Fruit fly (Drosophila melanogaster) whole organism, embryonic: Measurements from ENCODE around the gene CG44303.
A peak's percentile ranks its signal among the peaks of the same experiment; 100 is the strongest.

Source experiments
- ATbp ChIP-seq: fragments of 200-800 bp; sonication (Bioruptor generic); optimal IDR thresholded peaks from 2 replicates; lab custom pipeline; 2017; ENCODE audit warnings: missing biosample characterization, mild to moderate bottlenecking, missing genetic modification characterization, missing genetic modification reagents
- Aef1 ChIP-seq: fragments of 200-800 bp; sonication (Bioruptor generic); IDR thresholded peaks from 3 replicates; pipeline ENCODE4 v1.3.6; 2022; ENCODE audit warnings: missing biosample characterization, missing genetic modification characterization
- Antp ChIP-seq: fragments of 200-800 bp; sonication (Bioruptor generic); optimal IDR thresholded peaks from 3 replicates; lab custom pipeline; 2016; ENCODE audit warnings: missing biosample characterization, missing genetic modification characterization
- CG10462 ChIP-seq: fragments of 200-800 bp; sonication (Bioruptor generic); optimal IDR thresholded peaks from 2 replicates; lab custom pipeline; 2016; ENCODE audit warnings: missing biosample characterization, missing genetic modification characterization
- CG12104 ChIP-seq: fragments of 200-800 bp; sonication (Bioruptor generic); optimal IDR thresholded peaks from 3 replicates; lab custom pipeline; 2016; ENCODE audit warnings: missing biosample characterization, missing genetic modification characterization
- CG12299 ChIP-seq: fragments of 200-800 bp; sonication (Bioruptor generic); optimal IDR thresholded peaks from 2 replicates; lab custom pipeline; 2018; ENCODE audit warnings: missing biosample characterization, mild to moderate bottlenecking, missing genetic modification characterization
- CG13624 ChIP-seq: fragments of 200-800 bp; sonication (Bioruptor generic); optimal IDR thresholded peaks from 2 replicates; lab custom pipeline; 2016; ENCODE audit warnings: missing biosample characterization, missing genetic modification characterization
- CG15601 ChIP-seq: fragments of 200-800 bp; sonication (Bioruptor generic); optimal IDR thresholded peaks from 3 replicates; lab custom pipeline; 2019; ENCODE audit warnings: missing biosample characterization, mild to moderate bottlenecking, missing genetic modification characterization, moderate library complexity
- CG17361 ChIP-seq: fragments of 200-800 bp; sonication (Bioruptor generic); IDR thresholded peaks from 3 replicates; pipeline ENCODE4 v1.3.6; 2022; ENCODE audit warnings: missing biosample characterization, missing genetic modification characterization
- CG17385 ChIP-seq: fragments of 200-800 bp; sonication (Bioruptor generic); optimal IDR thresholded peaks from 3 replicates; lab custom pipeline; 2018; ENCODE audit warnings: missing biosample characterization, mild to moderate bottlenecking, missing genetic modification characterization
- CG17568 ChIP-seq: fragments of 200-800 bp; sonication (Bioruptor generic); optimal IDR thresholded peaks from 2 replicates; lab custom pipeline; 2018; ENCODE audit warnings: missing biosample characterization, mild to moderate bottlenecking, missing genetic modification characterization, moderate library complexity
- CG17612 ChIP-seq: fragments of 200-800 bp; sonication (Bioruptor generic); IDR thresholded peaks from 2 replicates; pipeline ENCODE4 v1.3.6; 2022; ENCODE audit warnings: missing biosample characterization, missing genetic modification characterization
- CG17802 ChIP-seq: fragments of 200-800 bp; sonication (Bioruptor generic); optimal IDR thresholded peaks from 2 replicates; lab custom pipeline; 2018; ENCODE audit warnings: missing biosample characterization, mild to moderate bottlenecking, missing genetic modification characterization, moderate library complexity
- CG17829 ChIP-seq: fragments of 200-800 bp; optimal IDR thresholded peaks from 2 replicates; lab custom pipeline; 2019; ENCODE audit warnings: missing biosample characterization, mild to moderate bottlenecking, missing genetic modification characterization, moderate library complexity
- CG18476 ChIP-seq: fragments of 200-800 bp; sonication (Bioruptor generic); optimal IDR thresholded peaks from 2 replicates; lab custom pipeline; 2016; ENCODE audit warnings: missing biosample characterization, mild to moderate bottlenecking, missing genetic modification characterization
- CG31365 ChIP-seq: fragments of 200-800 bp; sonication (Bioruptor generic); optimal IDR thresholded peaks from 2 replicates; lab custom pipeline; 2018; ENCODE audit warnings: missing biosample characterization, mild to moderate bottlenecking, missing genetic modification characterization
- CG34376 ChIP-seq: fragments of 200-800 bp; sonication (Bioruptor generic); optimal IDR thresholded peaks from 2 replicates; lab custom pipeline; 2018; ENCODE audit warnings: missing biosample characterization, mild to moderate bottlenecking, missing genetic modification characterization
- CG42726 ChIP-seq: fragments of 200-800 bp; sonication (Bioruptor generic); IDR thresholded peaks from 2 replicates; pipeline ENCODE4 v1.3.6; 2022; ENCODE audit warnings: missing biosample characterization, missing genetic modification characterization; ENCODE audit not compliant: partially characterized antibody
- CG4360 ChIP-seq: fragments of 200-800 bp; sonication (Bioruptor generic); IDR thresholded peaks from 2 replicates; pipeline ENCODE4 v1.3.6; 2022; ENCODE audit warnings: missing biosample characterization, missing genetic modification characterization
- CG4404 ChIP-seq: fragments of 200-800 bp; sonication (Bioruptor generic); IDR thresholded peaks from 2 replicates; pipeline ENCODE4 v1.3.6; 2022; ENCODE audit warnings: missing biosample characterization, missing genetic modification characterization
- CG6654 ChIP-seq: fragments of 200-800 bp; sonication (Bioruptor generic); optimal IDR thresholded peaks from 2 replicates; lab custom pipeline; 2017; ENCODE audit warnings: missing biosample characterization, mild to moderate bottlenecking, missing genetic modification characterization
- CG6765 ChIP-seq: fragments of 200-800 bp; sonication (Bioruptor generic); optimal IDR thresholded peaks from 3 replicates; lab custom pipeline; 2017; ENCODE audit warnings: missing biosample characterization, mild to moderate bottlenecking, missing genetic modification characterization
- CG6791 ChIP-seq: fragments of 200-800 bp; sonication (Bioruptor generic); IDR thresholded peaks from 3 replicates; pipeline ENCODE4 v1.3.6; 2022; ENCODE audit warnings: missing biosample characterization, missing genetic modification characterization; ENCODE audit not compliant: partially characterized antibody
- D19A ChIP-seq: fragments of 200-800 bp; optimal IDR thresholded peaks from 3 replicates; lab custom pipeline; 2019; ENCODE audit warnings: missing biosample characterization, mild to moderate bottlenecking, missing genetic modification characterization, moderate library complexity
- Ets65A ChIP-seq: fragments of 200-800 bp; sonication (Bioruptor generic); peaks from one replicate; lab custom pipeline; 2016; ENCODE audit warnings: missing biosample characterization, missing genetic modification characterization
- MESR4 ChIP-seq: fragments of 200-800 bp; sonication (Bioruptor generic); optimal IDR thresholded peaks from 2 replicates; lab custom pipeline; 2018; ENCODE audit warnings: missing biosample characterization, mild to moderate bottlenecking, missing genetic modification characterization, moderate library complexity
- Oli ChIP-seq: fragments of 200-800 bp; sonication (Bioruptor generic); optimal IDR thresholded peaks from 2 replicates; lab custom pipeline; 2018; ENCODE audit warnings: missing biosample characterization, mild to moderate bottlenecking, missing genetic modification characterization, moderate library complexity
- PHDP ChIP-seq: fragments of 200-800 bp; sonication (Bioruptor generic); optimal IDR thresholded peaks from 3 replicates; lab custom pipeline; 2018; ENCODE audit warnings: missing biosample characterization, mild to moderate bottlenecking, missing genetic modification characterization, moderate library complexity
- Ravus ChIP-seq: fragments of 200-800 bp; sonication (Bioruptor generic); IDR thresholded peaks from 2 replicates; pipeline ENCODE4 v1.3.6; 2022; ENCODE audit warnings: missing biosample characterization, missing genetic modification characterization
- Rx ChIP-seq: fragments of 200-800 bp; sonication (Bioruptor generic); IDR thresholded peaks from 2 replicates; pipeline ENCODE4 v1.3.6; 2022; ENCODE audit warnings: missing biosample characterization, missing genetic modification characterization
- Scr ChIP-seq: fragments of 200-800 bp; sonication (Bioruptor generic); IDR thresholded peaks from 2 replicates; pipeline ENCODE4 v1.3.6; 2022; ENCODE audit warnings: missing biosample characterization, missing genetic modification characterization; ENCODE audit not compliant: partially characterized antibody
- Trl ChIP-seq, 3 experiments: fragments of >200 bp in 2 of 3; fragments of 200-800 bp in 1 of 3; sonication (Bioruptor generic) in 1 of 3; optimal IDR thresholded peaks; 2 replicates in 1 of 3; 3 replicates in 2 of 3; lab custom pipeline; 2016 to 2017; ENCODE audit warnings: missing biosample characterization in 1 of 3, missing genetic modification characterization in 1 of 3
- Usf ChIP-seq: fragments of 200-800 bp; sonication (Bioruptor generic); optimal IDR thresholded peaks from 2 replicates; lab custom pipeline; 2017; ENCODE audit warnings: missing genotype, missing biosample characterization, missing genetic modification characterization
- bab2 ChIP-seq: fragments of 200-800 bp; sonication (Bioruptor generic); optimal IDR thresholded peaks from 2 replicates; lab custom pipeline; 2016; ENCODE audit warnings: missing biosample characterization, missing genetic modification characterization
- chif ChIP-seq, 2 experiments: fragments of 200-800 bp; sonication (Bioruptor generic); optimal IDR thresholded peaks; 3 replicates each; lab custom pipeline; 2016; ENCODE audit warnings: missing biosample characterization in 2 of 2, missing genetic modification characterization in 2 of 2
- gce ChIP-seq: fragments of 200-800 bp; sonication (Bioruptor generic); IDR thresholded peaks from 3 replicates; pipeline ENCODE4 v1.3.6; 2022; ENCODE audit warnings: missing biosample characterization, missing genetic modification characterization
- gcm2 ChIP-seq: fragments of 200-800 bp; sonication (Bioruptor generic); optimal IDR thresholded peaks from 2 replicates; lab custom pipeline; 2016; ENCODE audit warnings: missing biosample characterization, missing genetic modification characterization
- gro ChIP-seq: fragments of 200-800 bp; sonication (Bioruptor generic); optimal IDR thresholded peaks from 2 replicates; lab custom pipeline; 2016; ENCODE audit warnings: missing biosample characterization, missing genetic modification characterization
- hbn ChIP-seq: fragments of 200-800 bp; sonication (Bioruptor generic); IDR thresholded peaks from 2 replicates; pipeline ENCODE4 v1.3.6; 2022; ENCODE audit warnings: missing biosample characterization, missing genetic modification characterization; ENCODE audit not compliant: partially characterized antibody
- lab ChIP-seq: fragments of 200-800 bp; sonication (Bioruptor generic); optimal IDR thresholded peaks from 3 replicates; lab custom pipeline; 2017; ENCODE audit warnings: missing biosample characterization, missing genetic modification characterization, mild to moderate bottlenecking, moderate library complexity, missing genetic modification reagents
- nom ChIP-seq: fragments of 200-800 bp; sonication (Bioruptor generic); optimal IDR thresholded peaks from 2 replicates; lab custom pipeline; 2017; ENCODE audit warnings: missing biosample characterization, missing genetic modification characterization, mild to moderate bottlenecking, moderate library complexity, missing genetic modification reagents
- pum ChIP-seq: fragments of 200-800 bp; sonication (Bioruptor generic); optimal IDR thresholded peaks from 2 replicates; lab custom pipeline; 2016; ENCODE audit warnings: missing biosample characterization, missing genetic modification characterization
- pzg ChIP-seq: fragments of 200-800 bp; sonication (Bioruptor generic); optimal IDR thresholded peaks from 3 replicates; lab custom pipeline; 2018; ENCODE audit warnings: missing biosample characterization, mild to moderate bottlenecking, missing genetic modification characterization, moderate library complexity
- sisA ChIP-seq: fragments of 200-800 bp; sonication (Bioruptor generic); IDR thresholded peaks from 2 replicates; pipeline ENCODE4 v1.3.6; 2022; ENCODE audit warnings: missing biosample characterization, missing genetic modification characterization
- slbo ChIP-seq: fragments of 200-800 bp; sonication (Bioruptor generic); IDR thresholded peaks from 2 replicates; pipeline ENCODE4 v1.3.6; 2022; ENCODE audit warnings: missing biosample characterization, missing genetic modification characterization
- sr ChIP-seq: fragments of 200-800 bp; sonication (Bioruptor generic); IDR thresholded peaks from 3 replicates; pipeline ENCODE4 v1.3.6; 2022; ENCODE audit warnings: missing biosample characterization, missing genetic modification characterization
- sug ChIP-seq: fragments of 200-800 bp; optimal IDR thresholded peaks from 2 replicates; lab custom pipeline; 2019; ENCODE audit warnings: missing biosample characterization, mild to moderate bottlenecking, missing genetic modification characterization, moderate library complexity
- usp ChIP-seq: fragments of >200 bp; optimal IDR thresholded peaks from 2 replicates; lab custom pipeline; 2017; ENCODE audit warnings: missing biosample characterization, missing genetic modification characterization

The CG44303 gene

DNA sequence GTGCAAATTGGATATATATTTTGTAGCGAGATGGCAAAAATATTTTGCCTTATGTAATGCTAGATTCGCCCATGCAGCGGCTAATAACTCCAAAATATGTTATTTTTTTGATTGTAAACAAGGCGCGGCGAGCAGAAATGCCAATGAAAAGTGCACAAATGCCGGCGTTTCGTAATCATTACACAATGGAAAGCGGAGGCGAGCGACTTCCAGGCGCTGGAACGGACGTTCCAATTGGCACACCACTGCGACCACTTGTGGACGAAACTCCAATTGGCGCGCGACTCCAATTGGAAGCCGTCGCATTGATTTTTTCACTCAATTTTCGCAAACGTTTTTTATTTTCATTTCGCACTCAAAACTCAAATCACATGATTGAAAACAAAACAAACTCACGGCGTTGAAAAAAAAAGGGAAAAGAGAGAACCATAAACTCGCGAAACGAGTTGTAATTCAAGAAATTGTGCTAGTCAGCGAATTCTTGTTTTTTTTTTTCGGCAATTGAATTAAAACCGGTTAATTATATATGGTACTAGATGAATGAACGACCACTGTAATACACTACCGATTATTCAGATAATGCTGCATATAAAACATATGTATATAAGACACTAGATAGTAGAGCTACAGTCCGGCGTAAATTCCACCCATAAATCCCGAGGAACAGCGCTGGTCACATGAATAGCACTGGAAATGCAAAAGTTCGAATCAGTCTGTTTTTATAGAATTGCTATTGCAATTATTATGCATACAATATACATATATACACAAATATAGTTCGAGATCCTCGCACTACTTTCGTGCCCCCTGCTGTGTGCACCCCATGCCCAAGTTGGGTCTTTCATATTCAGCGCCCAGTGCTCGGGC, 8.4 kb downstream of the CG44303 start, which contains the start of gene ND-ASHI (continued):
- no peak for TF ChIP-seq CG17568 (GFP tag; lab: Kevin White, UChicago)
- peak; percentile 91 for TF ChIP-seq ATbp
- no peak for TF ChIP-seq CG6791
- peak; percentile 96 for TF ChIP-seq nom (GFP tag; lab: Kevin White, UChicago)
- TF ChIP-seq gce, result peak; percentile 93
- peak; percentile 46 for TF ChIP-seq MESR4 (GFP tag; lab: Kevin White, UChicago)
- TF ChIP-seq Oli (tag; lab: Kevin White, UChicago), result peak; percentile 91
- peak; percentile 90 for TF ChIP-seq D19A (tag; lab: Kevin White, UChicago)
- TF ChIP-seq lab, result peak; percentile 98
- TF ChIP-seq Ravus (GFP tag; lab: Robert Waterston, UW), result peak; percentile 85
- peak; percentile 93 for TF ChIP-seq gcm2 (GFP tag; lab: Kevin White, UChicago)
- peak; percentile 97 for TF ChIP-seq gro
- TF ChIP-seq Scr, result no peak
- peak; percentile 88 to 90 for TF ChIP-seq chif (GFP tag; optimal IDR thresholded peaks at IDR 0.05; lab: Kevin White, UChicago)
- TF ChIP-seq CG12104 (GFP tag; lab: Kevin White, UChicago), result peak; percentile 90
- no peak for TF ChIP-seq hbn
- TF ChIP-seq sisA (GFP tag; lab: Robert Waterston, UW), result peak; percentile 95
- TF ChIP-seq usp (GFP tag; lab: Kevin White, UChicago), result no peak
- peak; percentile 91 for TF ChIP-seq CG12299 (tag; lab: Kevin White, UChicago)
- peak; percentile 83 for TF ChIP-seq CG6654 (GFP tag; lab: Kevin White, UChicago)
- TF ChIP-seq pum (GFP tag; lab: Kevin White, UChicago), result peak; percentile 80
- peak; percentile 91 for TF ChIP-seq CG17361
- TF ChIP-seq pzg (GFP tag; lab: Kevin White, UChicago), result peak; percentile 35
- TF ChIP-seq Antp (GFP tag; lab: Kevin White, UChicago), result peak; percentile 86
- TF ChIP-seq CG10462 (GFP tag; lab: Kevin White, UChicago), result peak; percentile 73
- peak; percentile 98 for TF ChIP-seq Ets65A (GFP tag; lab: Kevin White, UChicago)
- no peak for TF ChIP-seq CG42726
- TF ChIP-seq CG4404 (GFP tag; lab: Robert Waterston, UW), result peak; percentile 85
- TF ChIP-seq PHDP (tag; lab: Kevin White, UChicago), result peak; percentile 95
- peak; percentile 90 for TF ChIP-seq sr (GFP tag; lab: Robert Waterston, UW)
- peak; percentile 83 for TF ChIP-seq CG15601
- TF ChIP-seq CG31365 (tag; lab: Kevin White, UChicago), result peak; percentile 88
- TF ChIP-seq CG34376 (GFP tag; lab: Kevin White, UChicago), result peak; percentile 97
- TF ChIP-seq CG13624, result peak; percentile 95
- TF ChIP-seq CG4360 (GFP tag; lab: Robert Waterston, UW), result peak; percentile 60
- peak; percentile 74 for TF ChIP-seq CG17802 (tag; lab: Kevin White, UChicago)
- TF ChIP-seq CG17612 (GFP tag; lab: Robert Waterston, UW), result peak; percentile 92
- peak; percentile 95 for TF ChIP-seq Rx (GFP tag; lab: Robert Waterston, UW)
- TF ChIP-seq Aef1 (GFP tag; lab: Robert Waterston, UW), result peak; percentile 95
- TF ChIP-seq Usf, result peak; percentile 89
- peak; percentile 98 for TF ChIP-seq slbo (GFP tag; lab: Robert Waterston, UW)
- TF ChIP-seq sug, result peak; percentile 90
- no peak for TF ChIP-seq Trl (optimal IDR thresholded peaks at IDR 0.05; lab: Kevin White, UChicago)
- TF ChIP-seq Trl (GFP tag; optimal IDR thresholded peaks at IDR 0.05; lab: Kevin White, UChicago), result peak; percentile 90
- peak; percentile 90 for TF ChIP-seq CG17829
- peak; percentile 95 for TF ChIP-seq CG6765 (GFP tag; lab: Kevin White, UChicago)
- peak; percentile 93 for TF ChIP-seq CG18476 (GFP tag; lab: Kevin White, UChicago)
- TF ChIP-seq bab2 (GFP tag; lab: Kevin White, UChicago), result peak; percentile 93
- peak; percentile 92 for TF ChIP-seq CG17385
